Fruit fly (Drosophila melanogaster) whole organism, embryonic: ENCODE results near the gene Jhbp6.
A peak's percentile ranks its signal among the peaks of the same experiment; 100 is the strongest.

Experiments
- Awh ChIP-seq: fragments of 200-800 bp; sonication (Bioruptor generic); IDR thresholded peaks from 2 replicates; pipeline ENCODE4, ENCODE4 v1.3.6; 2022; ENCODE audit warnings: missing biosample characterization, missing genetic modification characterization
- BtbVII ChIP-seq: fragments of 200-800 bp; sonication (Bioruptor generic); optimal IDR thresholded peaks from 3 replicates; lab custom pipeline; 2017; ENCODE audit warnings: missing biosample characterization, mild to moderate bottlenecking, missing genetic modification characterization
- CG10267 ChIP-seq: fragments of 200-800 bp; sonication (Bioruptor generic); optimal IDR thresholded peaks from 2 replicates; lab custom pipeline; 2018; ENCODE audit warnings: missing biosample characterization, mild to moderate bottlenecking, missing genetic modification characterization, moderate library complexity
- CG10274 ChIP-seq: fragments of 200-800 bp; sonication (Bioruptor generic); optimal IDR thresholded peaks from 3 replicates; lab custom pipeline; 2017; ENCODE audit warnings: missing biosample characterization, mild to moderate bottlenecking, missing genetic modification characterization
- CG11456 ChIP-seq: fragments of 200-800 bp; sonication (Bioruptor generic); IDR thresholded peaks from 3 replicates; pipeline ENCODE4 v1.3.6; 2022; ENCODE audit warnings: missing biosample characterization, missing genetic modification characterization
- CG12236 ChIP-seq: fragments of 200-800 bp; sonication (Bioruptor generic); optimal IDR thresholded peaks from 2 replicates; lab custom pipeline; 2016; ENCODE audit warnings: missing biosample characterization, missing genetic modification characterization
- CG12299 ChIP-seq: fragments of 200-800 bp; sonication (Bioruptor generic); optimal IDR thresholded peaks from 2 replicates; lab custom pipeline; 2018; ENCODE audit warnings: missing biosample characterization, mild to moderate bottlenecking, missing genetic modification characterization
- CG13123 ChIP-seq: fragments of 200-800 bp; sonication (Bioruptor generic); optimal IDR thresholded peaks from 2 replicates; lab custom pipeline; 2016; ENCODE audit warnings: missing biosample characterization, missing genetic modification characterization
- CG13624 ChIP-seq: fragments of 200-800 bp; sonication (Bioruptor generic); optimal IDR thresholded peaks from 2 replicates; lab custom pipeline; 2016; ENCODE audit warnings: missing biosample characterization, missing genetic modification characterization
- CG16813 ChIP-seq: fragments of 200-800 bp; sonication (Bioruptor generic); IDR thresholded peaks from 3 replicates; pipeline ENCODE4 v1.3.6; 2022; ENCODE audit warnings: missing biosample characterization, missing genetic modification characterization; ENCODE audit not compliant: partially characterized antibody
- CG16863 ChIP-seq: fragments of 200-800 bp; sonication (Bioruptor generic); optimal IDR thresholded peaks from 3 replicates; lab custom pipeline; 2016; ENCODE audit warnings: missing biosample characterization, missing genetic modification characterization
- CG2678 ChIP-seq: fragments of 200-800 bp; sonication (Bioruptor generic); optimal IDR thresholded peaks from 3 replicates; lab custom pipeline; 2019; ENCODE audit warnings: missing biosample characterization, mild to moderate bottlenecking, missing genetic modification characterization, moderate library complexity
- CG2712 ChIP-seq: fragments of 200-800 bp; optimal IDR thresholded peaks from 3 replicates; lab custom pipeline; 2019; ENCODE audit warnings: missing biosample characterization, mild to moderate bottlenecking, missing genetic modification characterization, moderate library complexity
- CG32767 ChIP-seq: fragments of 200-800 bp; sonication (Bioruptor generic); IDR thresholded peaks from 2 replicates; pipeline ENCODE4 v1.3.6; 2022; ENCODE audit warnings: missing biosample characterization, missing genetic modification characterization
- CG32772 ChIP-seq: fragments of 200-800 bp; sonication (Bioruptor generic); IDR thresholded peaks from 2 replicates; pipeline ENCODE4 v1.3.6; 2022; ENCODE audit warnings: missing biosample characterization, missing genetic modification characterization
- CG4730 ChIP-seq: fragments of 200-800 bp; sonication (Bioruptor generic); IDR thresholded peaks from 2 replicates; pipeline ENCODE4 v1.3.6; 2022; ENCODE audit warnings: missing biosample characterization, missing genetic modification characterization
- CG6683 ChIP-seq: fragments of 200-800 bp; sonication (Bioruptor generic); optimal IDR thresholded peaks from 2 replicates; lab custom pipeline; 2017; ENCODE audit warnings: missing biosample characterization, mild to moderate bottlenecking, missing genetic modification characterization, missing genetic modification reagents
- CG8478 ChIP-seq: fragments of >200 bp; optimal IDR thresholded peaks from 2 replicates; lab custom pipeline; 2018
- CG9437 ChIP-seq: fragments of 200-800 bp; sonication (Bioruptor generic); optimal IDR thresholded peaks from 2 replicates; lab custom pipeline; 2018; ENCODE audit warnings: missing biosample characterization, mild to moderate bottlenecking, missing genetic modification characterization
- Dll ChIP-seq: fragments of 200-800 bp; sonication (Bioruptor generic); IDR thresholded peaks from 4 replicates; pipeline ENCODE4 v1.3.6; 2022; ENCODE audit warnings: missing biosample characterization, missing genetic modification characterization; ENCODE audit not compliant: partially characterized antibody
- Doc3 ChIP-seq: fragments of 200-800 bp; sonication (Bioruptor generic); IDR thresholded peaks from 3 replicates; pipeline ENCODE4 v1.3.6; 2022; ENCODE audit warnings: missing biosample characterization, missing genetic modification characterization; ENCODE audit not compliant: partially characterized antibody
- Dref ChIP-seq: fragments of 200-800 bp; sonication (Bioruptor generic); IDR thresholded peaks from 2 replicates; pipeline ENCODE4 v1.3.6; 2022; ENCODE audit warnings: missing biosample characterization, missing genetic modification characterization
- GATAe ChIP-seq: fragments of 200-800 bp; sonication (Bioruptor generic); conservative IDR thresholded peaks from 2 replicates; pipeline ENCODE4 v1.3.6; 2022; ENCODE audit warnings: missing biosample characterization, missing genetic modification characterization
- MESR4 ChIP-seq: fragments of 200-800 bp; sonication (Bioruptor generic); optimal IDR thresholded peaks from 2 replicates; lab custom pipeline; 2018; ENCODE audit warnings: missing biosample characterization, mild to moderate bottlenecking, missing genetic modification characterization, moderate library complexity
- Myb ChIP-seq: fragments of 200-800 bp; sonication (Bioruptor generic); optimal IDR thresholded peaks from 2 replicates; lab custom pipeline; 2016; ENCODE audit warnings: missing biosample characterization, missing genetic modification characterization
- Ravus ChIP-seq: fragments of 200-800 bp; sonication (Bioruptor generic); IDR thresholded peaks from 2 replicates; pipeline ENCODE4 v1.3.6; 2022; ENCODE audit warnings: missing biosample characterization, missing genetic modification characterization
- Sox102F ChIP-seq: fragments of 200-800 bp; sonication (Bioruptor generic); optimal IDR thresholded peaks from 2 replicates; lab custom pipeline; 2018; ENCODE audit warnings: missing biosample characterization, mild to moderate bottlenecking, missing genetic modification characterization, moderate library complexity
- Sry-δ ChIP-seq: fragments of 200-800 bp; sonication (Bioruptor generic); optimal IDR thresholded peaks from 2 replicates; lab custom pipeline; 2016; ENCODE audit warnings: missing biosample characterization, missing genetic modification characterization
- Tbp ChIP-seq: fragments of >200 bp; optimal IDR thresholded peaks from 2 replicates; lab custom pipeline; 2018; ENCODE audit warnings: missing biosample characterization, missing genetic modification characterization
- ac ChIP-seq: fragments of 200-800 bp; sonication (Bioruptor generic); optimal IDR thresholded peaks from 3 replicates; lab custom pipeline; 2017; ENCODE audit warnings: missing biosample characterization, mild to moderate bottlenecking, missing genetic modification characterization
- ash1 ChIP-seq: fragments of 200-800 bp; sonication (Bioruptor generic); optimal IDR thresholded peaks from 2 replicates; lab custom pipeline; 2018; ENCODE audit warnings: missing biosample characterization, mild to moderate bottlenecking, missing genetic modification characterization
- bigmax ChIP-seq: fragments of 200-800 bp; sonication (Bioruptor generic); optimal IDR thresholded peaks from 2 replicates; lab custom pipeline; 2018; ENCODE audit warnings: missing biosample characterization, mild to moderate bottlenecking, missing genetic modification characterization
- br ChIP-seq: fragments of >200 bp; optimal IDR thresholded peaks from 2 replicates; lab custom pipeline; 2017
- btn ChIP-seq: fragments of 200-800 bp; sonication (Bioruptor generic); optimal IDR thresholded peaks from 2 replicates; lab custom pipeline; 2016; ENCODE audit warnings: missing biosample characterization, missing genetic modification characterization
- cg ChIP-seq: fragments of 200-800 bp; sonication (Bioruptor generic); optimal IDR thresholded peaks from 3 replicates; lab custom pipeline; 2019; ENCODE audit warnings: missing biosample characterization, mild to moderate bottlenecking, missing genetic modification characterization, moderate library complexity
- chn ChIP-seq: fragments of 200-800 bp; sonication (Bioruptor generic); optimal IDR thresholded peaks from 2 replicates; lab custom pipeline; 2016; ENCODE audit warnings: missing biosample characterization, missing genetic modification characterization
- corto ChIP-seq: fragments of 200-800 bp; sonication (Bioruptor generic); optimal IDR thresholded peaks from 2 replicates; lab custom pipeline; 2016; ENCODE audit warnings: missing biosample characterization, mild to moderate bottlenecking, missing genetic modification characterization, moderate library complexity
- da ChIP-seq: fragments of 200-800 bp; sonication (Bioruptor generic); optimal IDR thresholded peaks from 2 replicates; lab custom pipeline; 2016; ENCODE audit warnings: missing biosample characterization, missing genetic modification characterization
- dati ChIP-seq: fragments of 200-800 bp; sonication (Bioruptor generic); IDR thresholded peaks from 2 replicates; pipeline ENCODE4 v1.3.6; 2022; ENCODE audit warnings: missing biosample characterization, missing genetic modification characterization
- emc ChIP-seq: fragments of 200-800 bp; sonication (Bioruptor generic); optimal IDR thresholded peaks from 2 replicates; lab custom pipeline; 2016; ENCODE audit warnings: missing biosample characterization, missing genetic modification characterization
- fd64A ChIP-seq: fragments of 200-800 bp; sonication (Bioruptor generic); optimal IDR thresholded peaks from 3 replicates; lab custom pipeline; 2018; ENCODE audit warnings: missing biosample characterization, mild to moderate bottlenecking, missing genetic modification characterization
- ftz-f1 ChIP-seq: fragments of 200-800 bp; sonication (Bioruptor generic); optimal IDR thresholded peaks from 2 replicates; lab custom pipeline; 2016; ENCODE audit warnings: missing biosample characterization, missing genetic modification characterization
- hb ChIP-seq: fragments of 200-800 bp; sonication (Bioruptor generic); IDR thresholded peaks from 3 replicates; pipeline ENCODE4 v1.3.6; 2022; ENCODE audit warnings: missing biosample characterization, missing genetic modification characterization; ENCODE audit not compliant: partially characterized antibody
- oc ChIP-seq: fragments of 200-800 bp; sonication (Bioruptor generic); optimal IDR thresholded peaks from 2 replicates; lab custom pipeline; 2018; ENCODE audit warnings: missing biosample characterization, mild to moderate bottlenecking, missing genetic modification characterization, moderate library complexity
- pfk ChIP-seq: fragments of 200-800 bp; sonication (Bioruptor generic); optimal IDR thresholded peaks from 2 replicates; lab custom pipeline; 2018; ENCODE audit warnings: missing biosample characterization, mild to moderate bottlenecking, missing genetic modification characterization, moderate library complexity
- ro ChIP-seq: fragments of 200-800 bp; sonication (Bioruptor generic); IDR thresholded peaks from 2 replicates; pipeline ENCODE4 v1.3.6; 2022; ENCODE audit warnings: missing biosample characterization, missing genetic modification characterization
- row ChIP-seq: fragments of 200-800 bp; sonication (Bioruptor generic); IDR thresholded peaks from 3 replicates; pipeline ENCODE4 v1.3.6; 2022; ENCODE audit warnings: missing biosample characterization, missing genetic modification characterization
- sima ChIP-seq: fragments of 200-800 bp; sonication (Bioruptor generic); optimal IDR thresholded peaks from 2 replicates; lab custom pipeline; 2016; ENCODE audit warnings: missing biosample characterization, missing genetic modification characterization
- slbo ChIP-seq: fragments of 200-800 bp; sonication (Bioruptor generic); IDR thresholded peaks from 2 replicates; pipeline ENCODE4 v1.3.6; 2022; ENCODE audit warnings: missing biosample characterization, missing genetic modification characterization
- stwl ChIP-seq: fragments of 200-800 bp; sonication (Bioruptor generic); optimal IDR thresholded peaks from 3 replicates; lab custom pipeline; 2018; ENCODE audit warnings: missing biosample characterization, mild to moderate bottlenecking, missing genetic modification characterization, moderate library complexity
- z ChIP-seq: fragments of 200-800 bp; sonication (Bioruptor generic); IDR thresholded peaks from 3 replicates; pipeline ENCODE4 v1.3.6; 2022; ENCODE audit warnings: missing biosample characterization, missing genetic modification characterization

Gene Jhbp6

dm6 chr3L:22717137-22717767 lies 47.5 kb downstream of the Jhbp6 start, which contains the start of the genes ArfGAP3 and CG32452 (continued):
- TF ChIP-seq Doc3 (GFP tag; lab: Robert Waterston, UW), result peak; percentile 70; the same call in 2 of the 3 replicates
- no peak for TF ChIP-seq Tbp (GFP tag; lab: Kevin White, UChicago)
- peak; percentile 75 for TF ChIP-seq CG11456 (GFP tag; lab: Robert Waterston, UW)
- peak; percentile 64 for TF ChIP-seq CG16813 (GFP tag; lab: Robert Waterston, UW)
- peak; percentile 79 for TF ChIP-seq CG2678 (tag; lab: Kevin White, UChicago)
- TF ChIP-seq fd64A, result no peak
- TF ChIP-seq GATAe (GFP tag; lab: Robert Waterston, UW), result no peak
- no peak for TF ChIP-seq z
- TF ChIP-seq ro (GFP tag; lab: Robert Waterston, UW), result no peak
- peak; percentile 35 for TF ChIP-seq da (GFP tag; lab: Kevin White, UChicago)
- TF ChIP-seq corto (GFP tag; lab: Kevin White, UChicago), result no peak
- no peak for TF ChIP-seq sima (GFP tag; lab: Kevin White, UChicago)
- peak; percentile 77 for TF ChIP-seq slbo (GFP tag; lab: Robert Waterston, UW)
- no peak for TF ChIP-seq ash1 (GFP tag; lab: Kevin White, UChicago)
- no peak for TF ChIP-seq ac (GFP tag; lab: Kevin White, UChicago)
- no peak for TF ChIP-seq dati (GFP tag; lab: Robert Waterston, UW)
- TF ChIP-seq btn (GFP tag; lab: Kevin White, UChicago), result no peak
- TF ChIP-seq CG13624 (GFP tag; lab: Kevin White, UChicago), result peak; percentile 54
- no peak for TF ChIP-seq br (lab: Kevin White, UChicago)
- peak; percentile 61 for TF ChIP-seq BtbVII (GFP tag; lab: Kevin White, UChicago)
- TF ChIP-seq ftz-f1 (GFP tag; lab: Kevin White, UChicago), result peak; percentile 77
- no peak for TF ChIP-seq CG10274 (GFP tag; lab: Kevin White, UChicago)
- no peak for TF ChIP-seq hb (GFP tag; lab: Robert Waterston, UW)
- peak; percentile 51 for TF ChIP-seq CG6683 (GFP tag; lab: Kevin White, UChicago)
- peak; percentile 86 for TF ChIP-seq Dll
- peak; percentile 67 for TF ChIP-seq Dref (GFP tag; lab: Robert Waterston, UW)
- TF ChIP-seq row (GFP tag; lab: Robert Waterston, UW), result peak; percentile 91
- 0 out of 2 replicates have a peak, but pooled peaks have one; percentile 41 for TF ChIP-seq CG32772 (GFP tag; lab: Robert Waterston, UW)
- TF ChIP-seq CG12299 (tag; lab: Kevin White, UChicago), result peak; percentile 38
- TF ChIP-seq CG4730 (GFP tag; lab: Robert Waterston, UW), result peak; percentile 41; the same call in 1 of the 2 replicates
- no peak for TF ChIP-seq Ravus (GFP tag; lab: Robert Waterston, UW)
- TF ChIP-seq CG12236 (GFP tag; lab: Kevin White, UChicago), result peak; percentile 5
- TF ChIP-seq CG9437, result peak; percentile 81
- peak; percentile 56 for TF ChIP-seq Sry-δ (GFP tag; lab: Kevin White, UChicago)
- TF ChIP-seq pfk (GFP tag; lab: Kevin White, UChicago), result peak; percentile 78
- TF ChIP-seq CG10267 (tag; lab: Kevin White, UChicago), result peak; percentile 91
- TF ChIP-seq CG2712 (tag; lab: Kevin White, UChicago), result peak; percentile 80
- TF ChIP-seq Sox102F (GFP tag; lab: Kevin White, UChicago), result peak; percentile 75
- no peak; the same call in 1 of the 2 replicates for TF ChIP-seq Awh
- peak; percentile 98 for TF ChIP-seq MESR4 (GFP tag; lab: Kevin White, UChicago)
- peak; percentile 66 for TF ChIP-seq Myb (GFP tag; lab: Kevin White, UChicago)
- TF ChIP-seq CG8478 (lab: Kevin White, UChicago), result no peak
- peak; percentile 15 for TF ChIP-seq emc (GFP tag; lab: Kevin White, UChicago)
- TF ChIP-seq oc (tag; lab: Kevin White, UChicago), result peak; percentile 33
- no peak for TF ChIP-seq cg (GFP tag; lab: Kevin White, UChicago)
- no peak for TF ChIP-seq CG16863 (GFP tag; lab: Kevin White, UChicago)
- peak; percentile 53 for TF ChIP-seq CG13123 (GFP tag; lab: Kevin White, UChicago)
- TF ChIP-seq stwl (tag; lab: Kevin White, UChicago), result peak; percentile 51
- TF ChIP-seq bigmax (GFP tag; lab: Kevin White, UChicago), result no peak
- peak; percentile 66; the same call in 1 of the 2 replicates for TF ChIP-seq CG32767
- peak; percentile 65 for TF ChIP-seq chn (GFP tag; lab: Kevin White, UChicago)
